Fruit fly (Drosophila melanogaster): ENCODE results near the gene kuz.
A peak's percentile ranks its signal among the peaks of the same experiment; 100 is the strongest.

The kuz gene

DNA sequence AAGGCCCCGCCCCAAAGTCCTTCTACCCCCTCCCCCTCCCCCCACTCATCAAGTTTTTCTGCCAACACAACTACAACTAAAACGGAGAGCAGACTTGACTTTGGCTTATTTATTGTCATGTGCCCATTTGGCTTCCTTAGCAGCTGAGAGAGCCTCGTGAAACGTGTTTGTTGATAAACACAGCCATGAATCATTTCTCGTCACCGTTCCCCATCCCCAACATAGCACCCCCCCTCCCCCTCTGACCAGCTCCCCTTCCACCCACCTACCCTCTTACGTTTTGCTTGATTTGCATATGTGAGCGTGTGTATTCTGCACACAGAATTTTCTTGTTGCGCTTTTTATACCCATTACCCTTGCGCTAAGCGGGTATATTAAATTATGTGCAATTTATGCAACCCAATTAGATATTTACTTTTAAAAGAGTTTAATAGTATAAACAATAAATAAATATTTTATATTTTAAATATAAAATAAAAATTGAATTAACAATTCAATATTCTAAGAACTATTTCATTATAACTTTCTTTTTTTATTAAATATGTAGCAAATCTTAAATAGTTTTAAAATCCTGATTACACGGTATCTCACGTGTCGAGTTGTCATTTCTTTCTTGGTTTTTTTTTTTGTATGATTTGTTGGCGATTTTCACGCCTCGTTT is 22.0 kb downstream of the kuz start:
- TF ChIP-seq NFAT (GFP tag; IDR thresholded peaks at IDR 0.05) = no peak
- TF ChIP-seq D19B (GFP tag; optimal IDR thresholded peaks at IDR 0.05) = peak; percentile 69
- TF ChIP-seq eyg (GFP tag; optimal IDR thresholded peaks at IDR 0.05) = no peak
- no peak for TF ChIP-seq CG6254 (GFP tag; optimal IDR thresholded peaks at IDR 0.05)
- no peak for TF ChIP-seq CG8281 (tag; optimal IDR thresholded peaks at IDR 0.05)
- no peak for TF ChIP-seq CG7271 (tag; optimal IDR thresholded peaks at IDR 0.05)
- no peak for TF ChIP-seq lola (GFP tag; optimal IDR thresholded peaks at IDR 0.05)
- TF ChIP-seq Abd-B (GFP tag; optimal IDR thresholded peaks at IDR 0.05) = no peak
- TF ChIP-seq Elba2 (GFP tag; optimal IDR thresholded peaks at IDR 0.05) = no peak
- TF ChIP-seq CG4424 (GFP tag; optimal IDR thresholded peaks at IDR 0.05) = peak; percentile 5
- TF ChIP-seq unpg (GFP tag; optimal IDR thresholded peaks at IDR 0.05) = peak; percentile 3
- 0 out of 3 replicates have a peak, but pooled peaks have one; percentile 20 for TF ChIP-seq CG11695 (GFP tag; IDR thresholded peaks at IDR 0.05)
- TF ChIP-seq CG6654 (GFP tag; optimal IDR thresholded peaks at IDR 0.05) = no peak
- no peak for TF ChIP-seq Hey (tag; optimal IDR thresholded peaks at IDR 0.05)
- TF ChIP-seq Dip3 (GFP tag; optimal IDR thresholded peaks at IDR 0.05) = no peak
- TF ChIP-seq CG31441 (GFP tag; IDR thresholded peaks at IDR 0.05) = peak; percentile 72
- no peak for TF ChIP-seq C15 (GFP tag; IDR thresholded peaks at IDR 0.05)
- TF ChIP-seq pb (GFP tag; optimal IDR thresholded peaks at IDR 0.05) = no peak
- peak; percentile 12 for TF ChIP-seq Xbp1 (GFP tag; optimal IDR thresholded peaks at IDR 0.05)
- no peak for TF ChIP-seq Poxn (GFP tag; IDR thresholded peaks at IDR 0.05)
- TF ChIP-seq ci (GFP tag; IDR thresholded peaks at IDR 0.05) = peak; percentile 46; the same call in 1 of the 3 replicates
- TF ChIP-seq B-H1 (GFP tag; IDR thresholded peaks at IDR 0.05) = 0 out of 3 replicates have a peak, but pooled peaks have one; percentile 11
- no peak for TF ChIP-seq Dek (tag; optimal IDR thresholded peaks at IDR 0.05)
- TF ChIP-seq CG11504 (tag; optimal IDR thresholded peaks at IDR 0.05) = peak; percentile 58
- TF ChIP-seq z (GFP tag; IDR thresholded peaks at IDR 0.05) = no peak
- TF ChIP-seq Nf-YC (tag; optimal IDR thresholded peaks at IDR 0.05) = no peak
- no peak for TF ChIP-seq crc (GFP tag; optimal IDR thresholded peaks at IDR 0.05)
- no peak for TF ChIP-seq HLH3B (GFP tag; IDR thresholded peaks at IDR 0.05)
- TF ChIP-seq hth (optimal IDR thresholded peaks at IDR 0.05) = no peak
- peak; percentile 7 for TF ChIP-seq kay (GFP tag; optimal IDR thresholded peaks at IDR 0.05)
- no peak for TF ChIP-seq CG16863 (GFP tag; optimal IDR thresholded peaks at IDR 0.05)
- TF ChIP-seq abd-A (tag; optimal IDR thresholded peaks at IDR 0.05) = no peak
- no peak for TF ChIP-seq Usf (GFP tag; optimal IDR thresholded peaks at IDR 0.05)
- TF ChIP-seq mam (GFP tag; optimal IDR thresholded peaks at IDR 0.05) = no peak
- no peak for TF ChIP-seq CG8359 (GFP tag; optimal IDR thresholded peaks at IDR 0.05; ENCODE audit: borderline replicate concordance)
- peak; percentile 21 for TF ChIP-seq CG10267 (tag; optimal IDR thresholded peaks at IDR 0.05)
- peak; percentile 38 for TF ChIP-seq CG15269 (tag; optimal IDR thresholded peaks at IDR 0.05)
- TF ChIP-seq sd (tag; optimal IDR thresholded peaks at IDR 0.05) = no peak
- peak; percentile 29 for TF ChIP-seq CG8388 (GFP tag; optimal IDR thresholded peaks at IDR 0.05)
- no peak for TF ChIP-seq CG9215 (GFP tag; IDR thresholded peaks at IDR 0.05)
- TF ChIP-seq chm (GFP tag; IDR thresholded peaks at IDR 0.05) = no peak
- no peak for TF ChIP-seq klu (GFP tag; IDR thresholded peaks at IDR 0.05)
- TF ChIP-seq Hmr (GFP tag; optimal IDR thresholded peaks at IDR 0.05) = no peak
- no peak for TF ChIP-seq kni (GFP tag; optimal IDR thresholded peaks at IDR 0.05)
- TF ChIP-seq crol (GFP tag; IDR thresholded peaks at IDR 0.05) = peak; percentile 86
- no peak for TF ChIP-seq CG5180 (GFP tag; optimal IDR thresholded peaks at IDR 0.05)
- no peak for TF ChIP-seq Kr (GFP tag; optimal IDR thresholded peaks at IDR 0.05)
- TF ChIP-seq CG13296 (GFP tag; optimal IDR thresholded peaks at IDR 0.05) = peak; percentile 42
- TF ChIP-seq dm (GFP tag; optimal IDR thresholded peaks at IDR 0.05) = no peak
- no peak for TF ChIP-seq trem (tag; optimal IDR thresholded peaks at IDR 0.05)
- TF ChIP-seq usp (GFP tag; optimal IDR thresholded peaks at IDR 0.05) = no peak
